Worm (Caenorhabditis elegans) whole organism, L4/young adult: ENCODE data around the gene C25F9.8.

ENCODE experiments used
- W03F9.2 ChIP-seq: fragments of 150-350 bp; optimal IDR thresholded peaks from 2 replicates; lab custom pipeline; 2014; ENCODE audit warnings: missing biosample characterization, missing genetic modification characterization
- dao-5 ChIP-seq: sonication (generic microtip); optimal IDR thresholded peaks from 2 replicates; lab custom pipeline; 2016; ENCODE audit warnings: missing genotype, missing genetic modification characterization, moderate library complexity, missing compliant biosample characterization
- him-1 ChIP-seq: sonication (generic microtip); optimal IDR thresholded peaks from 2 replicates; lab custom pipeline; 2016; ENCODE audit warnings: missing genotype, missing genetic modification reagents, missing genetic modification characterization, missing compliant biosample characterization

DNA sequence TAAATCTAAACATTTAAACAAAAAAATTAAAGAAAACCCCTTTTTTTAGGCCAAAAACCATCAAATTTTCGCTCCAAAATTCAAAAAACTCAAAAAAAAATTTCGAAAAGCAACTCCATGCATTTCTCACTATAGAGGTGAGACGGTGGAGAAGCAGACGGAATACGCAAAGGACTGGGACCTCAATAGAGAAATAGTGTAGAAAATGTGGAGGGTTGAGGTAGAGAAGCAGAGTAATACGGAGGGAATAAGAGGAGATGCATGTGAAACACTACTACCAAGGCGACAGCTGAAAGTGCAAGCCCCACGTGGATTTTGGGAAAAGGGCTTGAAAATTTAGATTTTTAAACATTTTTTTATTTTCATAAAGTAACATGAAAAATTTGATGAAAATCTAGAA lies 3.6 kb upstream of the C25F9.8 start:
- no peak for TF ChIP-seq W03F9.2
- TF ChIP-seq him-1 (tag; lab: Kevin White, UChicago): no peak
- TF ChIP-seq dao-5 (tag; lab: Kevin White, UChicago): no peak
